Worm (Caenorhabditis elegans) whole organism, L1 larva: Measurements from ENCODE around the gene col-129.

Experiments used
- C16A3.4 ChIP-seq: fragments of 150-350 bp; optimal IDR thresholded peaks from 2 replicates; lab custom pipeline; 2014; ENCODE audit warnings: missing biosample characterization, missing genetic modification characterization
- F16B12.6 ChIP-seq: fragments of 150-350 bp; optimal IDR thresholded peaks from 2 replicates; lab custom pipeline; 2014; ENCODE audit warnings: missing biosample characterization, missing genetic modification characterization
- Y116A8C.19 ChIP-seq: sonication (generic microtip); optimal IDR thresholded peaks from 2 replicates; lab custom pipeline; 2016; ENCODE audit warnings: missing compliant biosample characterization, missing genetic modification characterization, borderline replicate concordance
- aha-1 ChIP-seq: fragments of 150-350 bp; optimal IDR thresholded peaks from 2 replicates; lab custom pipeline; 2014; ENCODE audit warnings: missing biosample characterization, missing genetic modification characterization
- ceh-63 ChIP-seq: fragments of 200-800 bp; sonication (Bioruptor generic); optimal IDR thresholded peaks from 2 replicates; lab custom pipeline; 2018; ENCODE audit warnings: mild to moderate bottlenecking, missing genetic modification characterization, missing compliant biosample characterization
- dpl-1 ChIP-seq, 3 experiments: fragments of 150-350 bp in 2 of 3; sonication (generic microtip) in 1 of 3; optimal IDR thresholded peaks; 2 replicates each; lab custom pipeline; 2014 to 2017; ENCODE audit warnings: missing biosample characterization in 3 of 3, missing genetic modification characterization in 3 of 3, missing genetic modification reagents in 3 of 3
- elt-3 ChIP-seq, 6 experiments: fragments of 150-350 bp in 1 of 6; sonication (generic microtip); optimal IDR thresholded peaks; 2 replicates each; lab custom pipeline; 2017 to 2018; ENCODE audit warnings: missing biosample characterization in 6 of 6, missing genetic modification characterization in 6 of 6, inconsistent platforms in 1 of 6
- fkh-10 ChIP-seq: sonication (generic microtip); optimal IDR thresholded peaks from 2 replicates; lab custom pipeline; 2017; ENCODE audit warnings: missing biosample characterization, missing genetic modification reagents, missing genetic modification characterization
- fkh-4 ChIP-seq: sonication (generic microtip); optimal IDR thresholded peaks from 2 replicates; lab custom pipeline; 2016; ENCODE audit warnings: missing compliant biosample characterization, missing genetic modification characterization, borderline replicate concordance
- fkh-8 ChIP-seq: sonication (generic microtip); optimal IDR thresholded peaks from 2 replicates; lab custom pipeline; 2016; ENCODE audit warnings: mild to moderate bottlenecking, missing genetic modification characterization, missing compliant biosample characterization
- hlh-4 ChIP-seq: sonication (generic microtip); optimal IDR thresholded peaks from 2 replicates; lab custom pipeline; 2016; ENCODE audit warnings: mild to moderate bottlenecking, missing genetic modification characterization, missing compliant biosample characterization
- hpl-2 ChIP-seq: fragments of 150-350 bp; optimal IDR thresholded peaks from 2 replicates; lab custom pipeline; 2014; ENCODE audit warnings: missing biosample characterization, missing genetic modification reagents, missing genetic modification characterization
- irx-1 ChIP-seq: sonication (generic microtip); optimal IDR thresholded peaks from 2 replicates; lab custom pipeline; 2016; ENCODE audit warnings: missing genetic modification characterization, missing compliant biosample characterization
- isw-1 ChIP-seq: fragments of 200-800 bp; sonication (Bioruptor generic); IDR thresholded peaks from 2 replicates; pipeline ENCODE4 v1.3.6; 2022; ENCODE audit warnings: missing genetic modification characterization, missing compliant biosample characterization
- lin-13 ChIP-seq: fragments of 150-350 bp; optimal IDR thresholded peaks from 2 replicates; lab custom pipeline; 2014; ENCODE audit warnings: missing biosample characterization, missing genetic modification reagents, missing genetic modification characterization
- lin-14 ChIP-seq: fragments of 200-800 bp; sonication (Bioruptor generic); optimal IDR thresholded peaks from 2 replicates; lab custom pipeline; 2018; ENCODE audit warnings: mild to moderate bottlenecking, missing genetic modification characterization, moderate library complexity, missing compliant biosample characterization
- lin-15B ChIP-seq: fragments of 150-350 bp; sonication (generic microtip); optimal IDR thresholded peaks from 3 replicates; lab custom pipeline; 2014; ENCODE audit warnings: missing biosample characterization, missing genetic modification characterization
- lsy-2 ChIP-seq, 2 experiments: fragments of 150-350 bp; optimal IDR thresholded peaks; 2 replicates each; lab custom pipeline; 2014; ENCODE audit warnings: missing biosample characterization in 2 of 2, missing genetic modification characterization in 2 of 2
- mdl-1 ChIP-seq, 2 experiments: fragments of 150-350 bp; optimal IDR thresholded peaks; 2 replicates each; lab custom pipeline; 2014 to 2017; ENCODE audit warnings: missing biosample characterization in 2 of 2, missing genetic modification characterization in 2 of 2, inconsistent platforms in 1 of 2
- mef-2 ChIP-seq: fragments of 150-350 bp; optimal IDR thresholded peaks from 2 replicates; lab custom pipeline; 2014; ENCODE audit warnings: missing biosample characterization, missing genetic modification characterization
- nhr-19 ChIP-seq: fragments of 200-800 bp; sonication (Bioruptor generic); conservative IDR thresholded peaks from 2 replicates; pipeline ENCODE4 v1.3.6; 2022; ENCODE audit warnings: missing genetic modification characterization, missing compliant biosample characterization
- nhr-20 ChIP-seq: sonication (generic microtip); optimal IDR thresholded peaks from 2 replicates; lab custom pipeline; 2016; ENCODE audit warnings: mild to moderate bottlenecking, missing genetic modification characterization, missing compliant biosample characterization
- nhr-71 ChIP-seq: sonication (generic microtip); optimal IDR thresholded peaks from 2 replicates; lab custom pipeline; 2016; ENCODE audit warnings: mild to moderate bottlenecking, missing genetic modification characterization, moderate library complexity, missing compliant biosample characterization
- nhr-77 ChIP-seq: fragments of 150-350 bp; optimal IDR thresholded peaks from 2 replicates; lab custom pipeline; 2014; ENCODE audit warnings: missing biosample characterization, missing genetic modification characterization
- nhr-85 ChIP-seq: sonication (generic microtip); peaks from one replicate; lab custom pipeline; 2016; ENCODE audit warnings: missing genetic modification characterization, inconsistent platforms, missing compliant biosample characterization
- nhr-90 ChIP-seq: sonication (generic microtip); optimal IDR thresholded peaks from 2 replicates; lab custom pipeline; 2016; ENCODE audit warnings: mild to moderate bottlenecking, missing genetic modification characterization, missing compliant biosample characterization; ENCODE audit not compliant: poor library complexity
- pag-3 ChIP-seq: sonication (generic microtip); optimal IDR thresholded peaks from 2 replicates; lab custom pipeline; 2017; ENCODE audit warnings: missing genetic modification characterization, mild to moderate bottlenecking, missing compliant biosample characterization, antibody characterized with exemption, borderline replicate concordance; ENCODE audit not compliant: insufficient read depth
- pax-3 ChIP-seq: fragments of 200-800 bp; sonication (Bioruptor generic); optimal IDR thresholded peaks from 2 replicates; lab custom pipeline; 2018; ENCODE audit warnings: mild to moderate bottlenecking, missing genetic modification characterization, moderate library complexity, missing compliant biosample characterization
- pqm-1 ChIP-seq: sonication (generic microtip); optimal IDR thresholded peaks from 3 replicates; lab custom pipeline; 2017; ENCODE audit warnings: missing biosample characterization, missing genetic modification characterization
- rnt-1 ChIP-seq: sonication (generic microtip); optimal IDR thresholded peaks from 2 replicates; lab custom pipeline; 2016; ENCODE audit warnings: mild to moderate bottlenecking, missing genetic modification characterization, moderate library complexity, missing compliant biosample characterization
- skn-1 ChIP-seq: fragments of 150-350 bp; optimal IDR thresholded peaks from 2 replicates; lab custom pipeline; 2014; ENCODE audit warnings: missing biosample characterization, missing genetic modification characterization
- snu-23 ChIP-seq: sonication (generic microtip); optimal IDR thresholded peaks from 2 replicates; lab custom pipeline; 2016; ENCODE audit warnings: missing genetic modification characterization, missing compliant biosample characterization
- swsn-7 ChIP-seq: sonication (generic microtip); optimal IDR thresholded peaks from 2 replicates; lab custom pipeline; 2016; ENCODE audit warnings: missing genetic modification characterization, missing compliant biosample characterization
- tbx-2 ChIP-seq: sonication (generic microtip); optimal IDR thresholded peaks from 2 replicates; lab custom pipeline; 2016; ENCODE audit warnings: missing genetic modification characterization, missing compliant biosample characterization
- unc-130 ChIP-seq: fragments of 150-350 bp; optimal IDR thresholded peaks from 2 replicates; lab custom pipeline; 2017; ENCODE audit warnings: missing biosample characterization, missing genetic modification characterization, inconsistent platforms
- unc-30 ChIP-seq: sonication (generic microtip); optimal IDR thresholded peaks from 2 replicates; lab custom pipeline; 2017; ENCODE audit warnings: missing biosample characterization, missing genetic modification characterization
- unc-62 ChIP-seq: fragments of 150-350 bp; optimal IDR thresholded peaks from 2 replicates; lab custom pipeline; 2014; ENCODE audit warnings: missing biosample characterization, missing genetic modification reagents, missing genetic modification characterization
- unc-86 ChIP-seq: sonication (generic microtip); optimal IDR thresholded peaks from 2 replicates; lab custom pipeline; 2016; ENCODE audit warnings: missing genetic modification characterization, missing compliant biosample characterization
- xbp-1 ChIP-seq: sonication (generic microtip); optimal IDR thresholded peaks from 2 replicates; lab custom pipeline; 2016; ENCODE audit warnings: missing genetic modification characterization, missing compliant biosample characterization
- ztf-4 ChIP-seq: fragments of 150-350 bp; optimal IDR thresholded peaks from 2 replicates; lab custom pipeline; 2014; ENCODE audit warnings: missing biosample characterization, missing genetic modification characterization

col-129 gene

DNA sequence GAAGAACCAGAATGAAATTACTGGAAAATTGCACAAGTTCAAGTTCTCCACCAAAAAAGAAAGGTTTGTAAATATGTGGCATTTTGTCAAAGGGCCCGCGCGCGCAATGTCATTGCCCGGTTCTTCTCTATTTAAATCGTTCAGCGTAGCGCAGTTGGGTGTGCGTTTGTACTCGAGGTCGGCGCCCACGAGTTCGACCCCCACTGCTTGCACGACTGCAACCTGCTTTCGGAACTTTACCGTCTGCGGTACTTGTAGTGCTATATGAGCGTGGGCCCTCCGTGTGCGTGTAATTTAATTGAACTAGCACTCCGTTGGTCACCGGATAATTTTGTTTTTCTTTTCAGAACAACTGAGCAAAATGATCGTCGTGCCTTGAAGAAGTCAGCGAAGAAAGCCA lies 23.7 kb downstream of the col-129 start (continued):
- peak; percentile 63 for TF ChIP-seq lin-14 (GFP tag; lab: Kevin White, UChicago)
- peak; percentile 41 to 51 (median 42) for TF ChIP-seq dpl-1 (GFP tag; optimal IDR thresholded peaks at IDR 0.05; lab: Kevin White, UChicago)
- peak; percentile 67 for TF ChIP-seq nhr-85 (tag; lab: Kevin White, UChicago)
- peak; percentile 77 for TF ChIP-seq nhr-71
- peak; percentile 28 for TF ChIP-seq unc-86 (tag; lab: Kevin White, UChicago)
- no peak for TF ChIP-seq fkh-8
- peak; percentile 62 for TF ChIP-seq ztf-4 (tag; lab: Kevin White, UChicago)
- TF ChIP-seq lin-13 (GFP tag; lab: Kevin White, UChicago) = peak; percentile 60
- peak; percentile 34 for TF ChIP-seq irx-1 (tag; lab: Kevin White, UChicago)
- TF ChIP-seq mdl-1 (tag; optimal IDR thresholded peaks at IDR 0.05; lab: Kevin White, UChicago) = peak in 1 of 2 experiments; percentile 65
- peak; percentile 54 for TF ChIP-seq xbp-1 (tag; lab: Kevin White, UChicago)
- TF ChIP-seq nhr-20 (tag; lab: Kevin White, UChicago) = peak; percentile 78
- TF ChIP-seq fkh-10 (GFP tag; lab: Kevin White, UChicago) = peak; percentile 26
- peak; percentile 69 for TF ChIP-seq swsn-7
- TF ChIP-seq lin-15B (tag; lab: Kevin White, UChicago) = peak; percentile 32
- peak; percentile 69 for TF ChIP-seq nhr-19 (GFP tag; lab: Robert Waterston, UW)
- no peak for TF ChIP-seq Y116A8C.19 (tag; lab: Kevin White, UChicago)
- no peak for TF ChIP-seq mef-2
- peak; percentile 33 for TF ChIP-seq F16B12.6 (tag; lab: Kevin White, UChicago)
- TF ChIP-seq nhr-90 (tag; lab: Kevin White, UChicago) = peak; percentile 85
- TF ChIP-seq snu-23 (GFP tag; lab: Kevin White, UChicago) = peak; percentile 80
- TF ChIP-seq unc-130 (tag; lab: Kevin White, UChicago) = peak; percentile 42
- TF ChIP-seq rnt-1 (tag; lab: Kevin White, UChicago) = peak; percentile 86
- no peak for TF ChIP-seq hpl-2 (GFP tag; lab: Kevin White, UChicago)
- peak; percentile 56 to 59 for TF ChIP-seq lsy-2 (tag; optimal IDR thresholded peaks at IDR 0.05; lab: Kevin White, UChicago)
- TF ChIP-seq tbx-2 (tag; lab: Kevin White, UChicago) = peak; percentile 55
- peak; percentile 71 for TF ChIP-seq nhr-77
- no peak for TF ChIP-seq pqm-1 (tag; lab: Kevin White, UChicago)

DNA sequence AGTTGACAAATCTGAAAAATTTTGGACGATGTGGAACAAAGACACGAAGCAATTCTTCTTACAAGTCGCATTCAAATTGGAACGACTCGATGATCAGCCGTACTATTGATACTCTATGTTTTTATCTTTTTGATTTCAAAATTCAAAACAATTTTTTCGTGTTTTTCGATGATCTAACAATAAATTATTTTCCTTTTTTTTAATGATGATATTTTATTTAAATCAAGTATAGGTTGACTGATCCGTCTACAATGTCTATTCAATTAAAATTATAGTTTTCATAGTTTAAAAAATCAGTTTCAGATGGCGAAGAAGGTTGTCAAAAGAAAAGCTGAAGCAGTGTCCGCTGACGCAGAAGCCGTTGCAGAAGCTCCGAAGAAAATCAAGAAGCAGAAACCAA lies 25.1 kb downstream of the col-129 start, which contains the start of gene rbm-34:
Gene rbm-34 (plus strand): TSS at position 301 of the 400 bp plus-strand sequence.
- TF ChIP-seq hlh-4 (tag; lab: Kevin White, UChicago) (no peak), unc-30 (tag; lab: Kevin White, UChicago) (no peak), C16A3.4 (tag; lab: Kevin White, UChicago) (no peak), aha-1 (tag; lab: Kevin White, UChicago) (no peak), elt-3 (tag; optimal IDR thresholded peaks at IDR 0.05; lab: Kevin White, UChicago) (no peak), ceh-63 (GFP tag; lab: Kevin White, UChicago) (no peak), pax-3 (tag; lab: Kevin White, UChicago) (no peak), unc-62 (GFP tag; lab: Kevin White, UChicago) (no peak), isw-1 (no peak), F16B12.6 (tag; lab: Kevin White, UChicago) (no peak), pqm-1 (tag; lab: Kevin White, UChicago) (no peak), skn-1 (tag; lab: Kevin White, UChicago) (no peak), dpl-1 (GFP tag; optimal IDR thresholded peaks at IDR 0.05; lab: Kevin White, UChicago) (no peak), fkh-4 (tag; lab: Kevin White, UChicago) (no peak), pag-3 (tag; lab: Kevin White, UChicago) (no peak), Y116A8C.19 (tag; lab: Kevin White, UChicago) (no peak)
- TF ChIP-seq, all 84 proteins: peak for 0
